Worm (Caenorhabditis elegans) whole organism, dauer: ENCODE measurements around the gene F42A10.9.

Source experiments
- unc-62 ChIP-seq: sonication (generic microtip); optimal IDR thresholded peaks from 2 replicates; lab custom pipeline; 2017; ENCODE audit warnings: missing biosample characterization, missing genetic modification reagents, missing genetic modification characterization

The F42A10.9 gene

DNA sequence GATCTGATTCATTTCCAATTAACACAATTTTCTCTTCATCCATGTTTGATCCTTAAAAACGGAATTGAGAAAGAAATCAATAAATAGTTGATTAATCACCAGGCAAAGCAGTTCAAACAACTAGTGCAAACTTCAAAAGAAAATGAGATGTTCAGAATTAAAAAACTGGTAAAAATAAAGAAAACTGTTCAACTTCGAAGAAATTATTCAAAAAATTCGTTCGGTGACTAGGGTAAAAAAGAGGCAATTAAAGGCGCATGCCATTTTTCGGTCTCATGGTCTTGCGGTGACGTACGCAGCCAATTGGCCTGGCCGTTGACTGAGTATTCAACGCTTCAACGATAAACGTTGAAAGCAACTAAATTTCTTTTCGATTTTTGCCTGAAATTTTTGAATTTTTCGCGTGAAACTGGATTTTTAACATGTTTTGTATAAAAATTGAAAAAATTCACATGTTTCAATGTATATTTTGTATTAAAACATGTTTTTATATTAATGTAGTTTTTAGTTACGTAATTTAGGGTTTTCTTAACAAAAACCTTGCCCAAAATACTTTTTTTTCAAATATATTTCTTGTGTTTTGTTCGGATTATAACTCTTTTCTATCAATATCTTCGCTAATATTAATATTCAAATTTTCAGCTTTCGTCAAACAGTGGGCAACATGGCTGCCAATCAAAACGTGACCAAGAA lies 41.9 kb downstream of the F42A10.9 start, which contains the start of the genes sna-3 and rps-3:
Gene sna-3, minus strand, starts transcription at position 51 of the 693 bp plus-strand sequence.
Gene rps-3, plus strand, starts transcription at position 643 of the 693 bp plus-strand sequence.
- no peak for TF ChIP-seq unc-62 (GFP tag; lab: Kevin White, UChicago)

DNA sequence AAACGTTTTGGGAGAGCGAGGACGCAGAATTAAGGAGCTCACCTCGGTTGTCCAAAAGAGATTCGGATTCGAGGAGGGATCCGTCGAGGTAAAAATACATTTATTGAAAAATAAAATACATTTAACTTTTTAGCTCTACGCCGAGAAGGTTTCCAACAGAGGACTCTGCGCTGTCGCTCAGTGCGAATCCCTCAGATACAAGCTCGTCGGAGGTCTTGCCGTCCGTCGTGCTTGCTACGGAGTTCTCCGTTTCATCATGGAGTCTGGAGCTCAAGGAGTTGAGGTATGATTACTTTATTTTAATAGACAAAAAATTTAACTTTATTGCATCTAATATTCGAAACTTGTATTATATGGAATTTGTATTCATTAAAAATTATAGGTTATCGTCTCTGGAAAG lies 42.7 kb downstream of the F42A10.9 start:
- no peak for TF ChIP-seq unc-62 (GFP tag; lab: Kevin White, UChicago)

DNA sequence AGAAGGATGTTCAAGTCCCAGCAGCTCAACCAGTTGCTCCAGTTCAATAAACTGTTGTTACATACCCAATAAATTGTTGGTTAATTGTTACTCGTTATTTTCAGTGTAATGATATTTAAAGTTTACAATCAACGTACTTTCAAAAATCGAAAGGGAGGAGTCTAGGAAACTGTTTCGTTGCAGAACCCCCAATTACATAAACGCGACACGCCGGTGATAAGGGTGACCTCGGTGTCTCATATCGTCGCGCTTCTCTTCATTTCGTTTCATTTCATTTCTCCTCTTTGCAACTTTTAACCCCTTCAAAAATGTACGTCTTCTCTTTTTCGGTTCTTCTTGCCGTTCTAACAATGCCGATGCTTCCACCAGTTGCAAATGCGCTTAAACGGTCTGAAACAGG lies 43.5 kb downstream of the F42A10.9 start, which contains the start of gene C23G10.2:
Gene C23G10.2, plus strand, starts transcription at position 184 of the 400 bp plus-strand sequence.
- TF ChIP-seq unc-62 (GFP tag; lab: Kevin White, UChicago) = no peak

DNA sequence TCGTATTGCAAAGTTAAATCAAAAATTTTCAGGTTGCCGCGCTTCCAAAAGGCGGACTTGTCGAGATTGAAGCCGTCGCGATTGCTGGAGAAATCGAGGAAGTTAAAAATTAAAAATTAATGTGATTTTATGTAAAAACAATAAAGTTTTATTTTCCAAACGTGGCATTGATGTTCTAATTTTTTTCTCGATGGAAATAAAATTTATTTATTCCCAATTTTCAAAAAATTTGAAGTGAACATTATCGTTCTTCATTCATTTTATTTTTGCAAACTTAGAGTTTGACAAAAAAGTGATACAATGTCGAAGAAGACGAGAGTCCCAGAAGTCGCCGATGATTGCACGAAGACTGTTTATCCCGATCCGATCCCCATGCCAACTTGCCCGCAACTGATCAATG lies 44.6 kb downstream of the F42A10.9 start, which contains the start of gene C23G10.1:
Gene C23G10.1, plus strand, starts transcription at position 301 of the 400 bp plus-strand sequence.
- TF ChIP-seq unc-62 (GFP tag; lab: Kevin White, UChicago) = no peak

DNA sequence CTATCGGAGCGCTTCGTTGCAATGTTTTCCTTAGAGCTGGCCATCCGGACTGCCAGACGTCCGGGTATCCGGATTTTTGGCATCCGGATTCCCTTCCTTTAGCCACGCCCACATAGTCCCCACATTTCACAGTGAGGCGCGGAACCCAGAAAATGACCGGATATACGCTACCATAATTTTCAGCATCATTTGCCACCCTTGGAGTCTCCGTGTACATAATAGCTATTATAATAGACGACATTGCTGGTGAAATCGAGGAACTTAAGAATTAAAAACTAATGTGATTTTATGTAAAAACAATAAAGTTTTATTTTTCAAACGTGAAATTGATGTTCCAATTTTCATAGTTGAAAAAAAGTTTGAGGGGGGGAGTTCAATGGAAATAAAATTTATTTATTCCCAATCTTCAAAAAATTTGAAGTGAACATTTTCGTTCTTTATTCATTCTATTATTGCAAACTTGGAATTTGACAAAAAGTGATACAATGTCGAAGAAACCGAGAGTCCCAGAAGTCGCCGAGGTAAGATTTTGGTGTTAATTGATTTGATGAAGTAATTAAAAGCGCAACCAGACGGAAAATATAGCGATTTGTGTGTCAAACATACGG lies 45.9 kb downstream of the F42A10.9 start:
- TF ChIP-seq unc-62 (GFP tag; lab: Kevin White, UChicago) = no peak

DNA sequence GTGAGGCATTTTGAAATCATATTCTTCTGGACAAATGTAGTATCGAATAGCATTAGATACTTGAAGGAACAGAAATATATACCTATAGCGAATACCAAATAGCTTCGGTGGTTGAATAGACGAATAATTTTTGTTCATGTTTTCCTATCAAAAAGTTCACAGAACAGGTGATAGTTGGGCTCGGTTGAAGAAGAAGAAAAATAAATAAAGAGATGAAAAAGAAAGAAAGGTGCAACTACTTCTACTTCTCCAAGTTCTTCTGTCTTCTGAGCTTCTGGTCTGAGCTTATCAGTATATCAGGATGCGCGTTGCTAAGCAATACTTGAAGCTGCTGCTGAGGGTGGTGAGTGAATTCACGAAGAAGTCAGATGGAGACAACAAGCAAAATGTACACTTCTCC lies 49.5 kb downstream of the F42A10.9 start, which contains the start of gene C23G10.10:
Gene C23G10.10, minus strand, starts transcription at position 101 of the 400 bp plus-strand sequence.
- TF ChIP-seq unc-62 (GFP tag; lab: Kevin White, UChicago) = no peak

DNA sequence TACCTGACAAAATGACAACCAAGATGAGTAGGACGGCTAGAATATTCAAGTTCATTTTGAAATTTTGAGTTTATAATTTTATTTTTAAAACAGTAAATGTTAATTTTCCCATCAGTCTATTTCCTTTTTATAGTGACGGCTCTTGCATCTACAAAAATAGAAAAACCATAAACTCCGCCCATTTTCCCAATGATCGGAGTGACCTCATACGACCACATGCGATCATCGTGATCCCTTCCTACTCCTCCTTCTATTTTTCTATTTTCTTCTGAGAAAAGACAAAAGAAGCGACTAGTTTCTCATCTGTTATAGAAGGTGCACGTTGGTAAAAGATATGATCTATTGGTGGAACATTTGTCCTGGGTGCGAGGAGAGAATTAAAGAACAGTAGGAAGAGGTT lies 51.1 kb downstream of the F42A10.9 start, which contains the start of gene C23G10.11:
Gene C23G10.11, minus strand, starts transcription at position 101 of the 400 bp plus-strand sequence.
- TF ChIP-seq unc-62 (GFP tag; lab: Kevin White, UChicago) = no peak

DNA sequence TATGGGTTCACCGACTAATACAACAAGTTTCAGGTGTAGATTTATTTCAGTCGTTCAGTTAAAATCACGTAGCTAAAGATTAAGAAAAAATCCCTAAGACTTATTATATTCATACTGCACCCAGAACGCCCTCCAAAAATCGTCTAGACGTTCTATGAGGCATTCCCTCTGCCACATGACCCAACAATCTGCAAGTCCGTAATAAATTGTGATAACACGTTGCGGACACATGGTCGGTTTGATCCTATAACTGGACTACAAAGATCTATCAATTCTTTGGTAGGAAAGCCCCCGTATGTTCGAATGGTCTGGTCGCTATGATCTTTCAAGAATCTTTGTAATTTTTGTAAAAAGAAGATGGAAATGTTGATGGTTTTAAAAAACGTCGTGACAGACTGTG lies 51.6 kb downstream of the F42A10.9 start:
- TF ChIP-seq unc-62 (GFP tag; lab: Kevin White, UChicago) = no peak

DNA sequence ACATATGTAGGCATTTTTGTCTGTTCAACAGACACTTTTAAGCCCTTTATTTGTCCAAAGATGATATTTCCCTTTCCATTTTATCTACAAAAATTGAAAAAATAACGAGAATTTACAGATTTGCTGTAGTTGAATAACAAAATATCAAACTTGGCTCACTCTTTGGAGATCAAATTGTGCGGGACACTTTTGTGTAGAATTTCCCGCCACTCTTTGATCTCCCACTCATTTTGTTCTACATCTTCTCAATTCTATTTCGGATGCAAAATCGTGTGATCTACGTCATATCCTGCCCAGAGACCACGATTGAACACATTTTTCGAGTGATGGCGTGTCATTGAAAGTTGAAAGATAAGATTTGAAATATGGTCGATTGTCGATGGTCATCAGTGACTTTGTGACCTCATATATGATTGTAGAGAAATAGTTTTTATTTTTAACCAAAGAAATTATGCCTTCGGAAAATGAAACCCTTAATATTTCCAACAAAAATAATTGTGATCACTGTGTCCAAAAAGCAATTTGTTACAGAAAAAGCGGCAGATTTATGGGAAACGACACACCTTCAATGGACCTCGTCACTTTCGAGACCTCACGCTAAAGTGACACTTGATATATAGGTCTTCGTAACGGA lies 52.6 kb downstream of the F42A10.9 start, which contains the start of gene hot-4:
Gene hot-4, plus strand, starts transcription at position 584 of the 634 bp plus-strand sequence.
- no peak for TF ChIP-seq unc-62 (GFP tag; lab: Kevin White, UChicago)
